Fruit fly (Drosophila melanogaster) whole organism, pupa: ENCODE results near the gene CG14556.

Experiments
- CG10348 ChIP-seq: fragments of 200-800 bp; sonication (Bioruptor generic); IDR thresholded peaks from 2 replicates; pipeline ENCODE4 v1.3.6; 2022; ENCODE audit warnings: missing biosample characterization, missing genetic modification characterization
- CG12605 ChIP-seq: fragments of 200-800 bp; sonication (Bioruptor generic); IDR thresholded peaks from 2 replicates; pipeline ENCODE4 v1.3.6; 2022; ENCODE audit warnings: missing biosample characterization, missing genetic modification characterization
- CG13204 ChIP-seq: fragments of 200-800 bp; sonication (Bioruptor generic); optimal IDR thresholded peaks from 2 replicates; lab custom pipeline; 2018; ENCODE audit warnings: missing biosample characterization, mild to moderate bottlenecking, missing genetic modification characterization, moderate library complexity
- CG14655 ChIP-seq: fragments of 200-800 bp; sonication (Bioruptor generic); optimal IDR thresholded peaks from 3 replicates; lab custom pipeline; 2017; ENCODE audit warnings: mild to moderate bottlenecking, missing biosample characterization, missing genetic modification reagents, missing genetic modification characterization
- CG15710 ChIP-seq: fragments of 200-800 bp; sonication (Bioruptor generic); optimal IDR thresholded peaks from 2 replicates; lab custom pipeline; 2018; ENCODE audit warnings: missing biosample characterization, mild to moderate bottlenecking, missing genetic modification characterization, moderate library complexity
- CG17806 ChIP-seq: fragments of 200-800 bp; sonication (Bioruptor generic); optimal IDR thresholded peaks from 2 replicates; lab custom pipeline; 2018; ENCODE audit warnings: missing biosample characterization, mild to moderate bottlenecking, missing genetic modification characterization, moderate library complexity
- CG32121 ChIP-seq: fragments of 200-800 bp; sonication (Bioruptor generic); IDR thresholded peaks from 2 replicates; pipeline ENCODE4 v1.3.6; 2022; ENCODE audit warnings: missing biosample characterization, missing genetic modification characterization
- CG34367 ChIP-seq: fragments of 200-800 bp; sonication (Bioruptor generic); optimal IDR thresholded peaks from 2 replicates; lab custom pipeline; 2018; ENCODE audit warnings: missing biosample characterization, mild to moderate bottlenecking, missing genetic modification characterization
- CG4496 ChIP-seq: fragments of 200-800 bp; sonication (Bioruptor generic); IDR thresholded peaks from 3 replicates; pipeline ENCODE4 v1.3.6; 2022; ENCODE audit warnings: missing biosample characterization, missing genetic modification characterization
- CG8159 ChIP-seq: fragments of 200-800 bp; sonication (Bioruptor generic); optimal IDR thresholded peaks from 3 replicates; lab custom pipeline; 2018; ENCODE audit warnings: missing biosample characterization, mild to moderate bottlenecking, missing genetic modification characterization, moderate library complexity
- CG8301 ChIP-seq: fragments of 200-800 bp; sonication (Bioruptor generic); optimal IDR thresholded peaks from 2 replicates; lab custom pipeline; 2018; ENCODE audit warnings: missing biosample characterization, mild to moderate bottlenecking, missing genetic modification characterization
- CG9948 ChIP-seq: fragments of 200-800 bp; sonication (Bioruptor generic); optimal IDR thresholded peaks from 2 replicates; lab custom pipeline; 2018; ENCODE audit warnings: missing biosample characterization, mild to moderate bottlenecking, missing genetic modification characterization, moderate library complexity
- D1 ChIP-seq: fragments of 200-800 bp; sonication (Bioruptor generic); optimal IDR thresholded peaks from 2 replicates; lab custom pipeline; 2018; ENCODE audit warnings: missing biosample characterization, mild to moderate bottlenecking, missing genetic modification characterization, moderate library complexity
- EcR ChIP-seq: fragments of 200-800 bp; sonication (Bioruptor generic); optimal IDR thresholded peaks from 3 replicates; lab custom pipeline; 2019; ENCODE audit warnings: missing biosample characterization, missing genetic modification characterization, mild to moderate bottlenecking, moderate library complexity, missing genetic modification reagents
- Ets98B ChIP-seq: fragments of 200-800 bp; sonication (Bioruptor generic); IDR thresholded peaks from 2 replicates; pipeline ENCODE4 v1.3.6; 2022; ENCODE audit warnings: missing biosample characterization, missing genetic modification characterization
- Pif1A ChIP-seq: fragments of 200-800 bp; sonication (Bioruptor generic); optimal IDR thresholded peaks from 3 replicates; lab custom pipeline; 2016; ENCODE audit warnings: missing biosample characterization, missing genetic modification characterization
- Pif1B ChIP-seq: fragments of 200-800 bp; sonication (Bioruptor generic); optimal IDR thresholded peaks from 3 replicates; lab custom pipeline; 2016; ENCODE audit warnings: missing biosample characterization, missing genetic modification characterization
- Snoo ChIP-seq: fragments of 200-800 bp; sonication (Bioruptor generic); optimal IDR thresholded peaks from 3 replicates; lab custom pipeline; 2017; ENCODE audit warnings: missing biosample characterization, mild to moderate bottlenecking, missing genetic modification characterization, inconsistent platforms
- fd96Ca ChIP-seq: fragments of 200-800 bp; sonication (Bioruptor generic); IDR thresholded peaks from 3 replicates; pipeline ENCODE4 v1.3.6; 2022; ENCODE audit warnings: missing biosample characterization, missing genetic modification characterization
- gl ChIP-seq: fragments of 200-800 bp; sonication (Bioruptor generic); optimal IDR thresholded peaks from 2 replicates; lab custom pipeline; 2018; ENCODE audit warnings: missing biosample characterization, mild to moderate bottlenecking, missing genetic modification characterization
- rn ChIP-seq: fragments of 200-800 bp; sonication (Bioruptor generic); IDR thresholded peaks from 2 replicates; pipeline ENCODE4 v1.3.6; 2022; ENCODE audit warnings: missing biosample characterization, missing genetic modification characterization

The CG14556 gene

dm6 chr3R:26121785-26122184, 4.7 kb upstream of the CG14556 start:
- TF ChIP-seq Snoo (tag; lab: Kevin White, UChicago) (no peak), gl (tag; lab: Kevin White, UChicago) (no peak), CG32121 (GFP tag; lab: Robert Waterston, UW) (peak; percentile 67; the same call in 1 of the 2 replicates), CG9948 (tag; lab: Kevin White, UChicago) (no peak), CG8159 (tag; lab: Kevin White, UChicago) (no peak), Pif1B (GFP tag; lab: Kevin White, UChicago) (peak; percentile 15), CG34367 (no peak), CG13204 (GFP tag; lab: Kevin White, UChicago) (no peak), CG4496 (GFP tag; lab: Robert Waterston, UW) (peak; percentile 88), CG17806 (no peak), CG14655 (peak; percentile 56), CG12605 (GFP tag; lab: Robert Waterston, UW) (peak; percentile 82), fd96Ca (GFP tag; lab: Robert Waterston, UW) (peak; percentile 41; the same call in 1 of the 3 replicates), rn (GFP tag; lab: Robert Waterston, UW) (peak; percentile 39; the same call in 1 of the 2 replicates), CG8301 (peak; percentile 46), Ets98B (GFP tag; lab: Robert Waterston, UW) (peak; percentile 72), CG15710 (tag; lab: Kevin White, UChicago) (peak; percentile 9)

dm6 chr3R:26122896-26123295, 3.6 kb upstream of the CG14556 start:
- TF ChIP-seq CG32121 (GFP tag; lab: Robert Waterston, UW), result no peak
- no peak for TF ChIP-seq Pif1A (GFP tag; lab: Kevin White, UChicago)
- TF ChIP-seq Snoo (tag; lab: Kevin White, UChicago), result no peak
- TF ChIP-seq gl (tag; lab: Kevin White, UChicago), result no peak
- no peak for TF ChIP-seq fd96Ca (GFP tag; lab: Robert Waterston, UW)
- no peak for TF ChIP-seq EcR (GFP tag; lab: Kevin White, UChicago)
- no peak for TF ChIP-seq CG8159 (tag; lab: Kevin White, UChicago)
- no peak for TF ChIP-seq Ets98B (GFP tag; lab: Robert Waterston, UW)
- TF ChIP-seq CG10348, result no peak
- no peak for TF ChIP-seq CG14655
- no peak for TF ChIP-seq CG9948 (tag; lab: Kevin White, UChicago)
- no peak for TF ChIP-seq CG12605 (GFP tag; lab: Robert Waterston, UW)
- no peak for TF ChIP-seq CG13204 (GFP tag; lab: Kevin White, UChicago)
- TF ChIP-seq, all 21 proteins: peak for 0

- TF ChIP-seq CG4496 (GFP tag; lab: Robert Waterston, UW), result 0 out of 3 replicates have a peak, but pooled peaks have one; percentile 39
- no peak for TF ChIP-seq CG13204 (GFP tag; lab: Kevin White, UChicago)
- TF ChIP-seq CG14655, result peak; percentile 28
- peak; percentile 13 for TF ChIP-seq CG8301
- peak; percentile 47 for TF ChIP-seq CG32121 (GFP tag; lab: Robert Waterston, UW)
- 0 out of 3 replicates have a peak, but pooled peaks have one; percentile 27 for TF ChIP-seq fd96Ca (GFP tag; lab: Robert Waterston, UW)
- TF ChIP-seq Pif1B (GFP tag; lab: Kevin White, UChicago), result peak; percentile 9
- peak; percentile 54 for TF ChIP-seq Ets98B (GFP tag; lab: Robert Waterston, UW)
- no peak for TF ChIP-seq CG9948 (tag; lab: Kevin White, UChicago)
- TF ChIP-seq Pif1A (GFP tag; lab: Kevin White, UChicago), result no peak
Observed at dm6 chr3R:26124576-26125283, 1.7 kb upstream of the CG14556 start.

- TF ChIP-seq CG32121 (GFP tag; lab: Robert Waterston, UW) (peak; percentile 59; the same call in 1 of the 2 replicates), fd96Ca (GFP tag; lab: Robert Waterston, UW) (0 out of 3 replicates have a peak, but pooled peaks have one; percentile 41), Pif1A (GFP tag; lab: Kevin White, UChicago) (no peak), CG13204 (GFP tag; lab: Kevin White, UChicago) (no peak), CG4496 (GFP tag; lab: Robert Waterston, UW) (peak; percentile 58; the same call in 2 of the 3 replicates), CG8301 (peak; percentile 4), Ets98B (GFP tag; lab: Robert Waterston, UW) (peak; percentile 41)
- TF ChIP-seq, all 21 proteins: peak for 5
Observed at dm6 chr3R:26128442-26129003, 2.1 kb downstream of the CG14556 start.

- TF ChIP-seq CG17806 (no peak), CG12605 (GFP tag; lab: Robert Waterston, UW) (no peak), D1 (peak; percentile 60), CG15710 (tag; lab: Kevin White, UChicago) (no peak), CG4496 (GFP tag; lab: Robert Waterston, UW) (no peak)
Observed at dm6 chr3R:26129680-26130079, 3.2 kb downstream of the CG14556 start.

DNA sequence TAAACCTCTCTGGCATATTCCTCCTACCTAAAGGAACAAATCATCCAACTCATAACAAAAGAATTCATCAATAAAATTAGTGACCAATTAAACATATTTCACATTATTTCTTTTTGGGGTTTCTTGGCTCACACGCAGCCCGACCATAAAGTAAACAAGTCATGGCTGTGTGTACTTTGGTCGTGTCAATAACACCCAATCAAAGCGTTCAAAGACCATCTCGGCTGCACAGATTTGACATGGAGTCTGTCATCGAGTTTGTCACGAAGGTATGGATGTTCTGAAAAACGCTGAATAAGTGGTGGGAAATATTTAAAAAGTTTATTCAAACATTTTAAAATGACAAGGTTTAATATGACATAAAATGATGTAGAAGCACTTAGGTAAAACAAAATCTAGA, 4.1 kb downstream of the CG14556 start:
- TF ChIP-seq Snoo (tag; lab: Kevin White, UChicago) (no peak), rn (GFP tag; lab: Robert Waterston, UW) (no peak), CG17806 (no peak)
- TF ChIP-seq, all 21 proteins: peak for 0
